Fruit fly (Drosophila melanogaster): Measurements from ENCODE around the gene mRpS2.

DNA sequence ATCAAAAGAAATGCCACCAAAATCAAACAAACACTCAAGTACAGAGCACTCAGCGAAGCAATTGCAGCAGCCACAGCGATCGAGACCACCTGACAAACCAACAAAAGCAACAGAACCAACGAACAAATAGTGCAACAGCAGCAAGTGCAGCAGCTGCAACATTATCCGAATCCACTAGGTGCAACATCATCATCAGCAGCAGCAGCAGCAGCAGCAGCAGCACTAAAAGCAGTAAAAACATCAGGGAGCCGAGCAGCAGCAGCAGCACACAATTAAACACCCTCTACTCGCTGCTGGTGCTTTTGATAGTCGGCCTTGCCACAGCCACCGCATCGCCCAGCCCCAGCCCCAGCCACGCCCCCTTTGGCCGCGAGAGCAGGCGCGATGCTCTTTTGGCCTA, 15.2 kb upstream of the mRpS2 start:
- TF ChIP-seq cic (GFP tag; optimal IDR thresholded peaks at IDR 0.05) (no peak), cnc (optimal IDR thresholded peaks at IDR 0.05) (no peak), Mnt (GFP tag; optimal IDR thresholded peaks at IDR 0.05) (no peak), pad (GFP tag; optimal IDR thresholded peaks at IDR 0.05) (no peak)

Data from whole organism, adult.